Worm (Caenorhabditis elegans): ENCODE measurements around the gene dcap-2.

ce11 chrIV:13474132-13474531 is 47.5 kb downstream of the dcap-2 start, which contains the start of gene Y38H8A.2:
- no peak for TF ChIP-seq klf-2 (GFP tag; conservative IDR thresholded peaks at IDR 0.05)
- no peak for TF ChIP-seq flt-1 (GFP tag; IDR thresholded peaks at IDR 0.05)
- TF ChIP-seq T22C8.4 (GFP tag; IDR thresholded peaks at IDR 0.05) = no peak
- no peak for TF ChIP-seq cog-1 (tag; optimal IDR thresholded peaks at IDR 0.05)
- no peak for TF ChIP-seq ref-1 (GFP tag; conservative IDR thresholded peaks at IDR 0.05)
- no peak for TF ChIP-seq tab-1 (GFP tag; IDR thresholded peaks at IDR 0.05)

All from whole organism, midembryonic.